Comparison of ENCODE assay signal across 1 fruit fly cellular context in the genomic region with DNA sequence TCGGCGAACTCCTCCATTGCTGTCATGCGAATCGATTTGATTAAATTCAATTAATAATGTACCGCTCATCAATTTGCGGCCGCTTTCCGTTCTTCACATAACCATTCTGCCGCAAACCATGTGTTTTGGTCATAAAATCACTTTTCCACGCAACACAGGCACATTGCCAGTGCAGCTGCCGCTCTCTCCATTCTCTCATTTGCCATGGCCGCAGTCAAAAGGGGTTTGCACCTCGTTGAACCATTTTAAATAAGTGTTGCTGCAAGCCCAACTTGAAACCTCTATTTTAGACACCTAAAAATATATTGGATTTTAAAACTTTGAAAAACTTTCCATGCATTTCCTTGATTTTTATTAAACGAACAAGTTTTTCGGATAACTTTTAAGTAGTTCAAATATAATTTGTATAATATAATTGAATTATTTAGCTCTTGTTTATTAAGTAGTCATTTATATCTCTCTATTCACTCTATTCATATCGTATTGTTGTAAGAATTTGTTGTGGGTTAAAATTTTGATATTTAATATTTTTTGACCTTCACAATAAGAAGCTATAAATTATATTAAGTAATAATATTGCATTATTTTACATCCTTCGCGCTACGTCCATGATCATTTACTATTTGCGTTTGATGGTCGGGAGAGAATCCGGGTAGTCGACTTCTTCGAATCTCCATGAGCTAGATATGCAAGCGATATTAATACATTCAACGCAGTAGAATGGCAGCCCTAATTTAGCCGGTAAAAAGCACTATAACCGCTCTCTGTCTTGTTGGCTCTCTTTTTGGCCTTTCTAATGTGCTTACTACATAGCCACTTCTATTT.
A peak's percentile ranks its signal among the peaks of the same experiment; 100 is the strongest.
TF ChIP-seq lines count a peak whose summit lies in the region.

TSS of gene CG5535 (minus strand) at position 140 of the 825 bp plus-strand sequence.

TF ChIP-seq in whole organism, embryonic, 481 proteins besides CTCF, POLR2A, EP300 and RAD21 (continued from another document):
- TF ChIP-seq phol (tag; optimal IDR thresholded peaks at IDR 0.05; lab: Kevin White, UChicago): peak; percentile 84
- TF ChIP-seq CG5180 (GFP tag; optimal IDR thresholded peaks at IDR 0.05; lab: Kevin White, UChicago): peak; percentile 65
- no peak for TF ChIP-seq abd-A (tag; optimal IDR thresholded peaks at IDR 0.05; lab: Kevin White, UChicago)
- peak; percentile 48 for TF ChIP-seq CG2875 (GFP tag; optimal IDR thresholded peaks at IDR 0.05; lab: Kevin White, UChicago)
- TF ChIP-seq dimm (GFP tag; IDR thresholded peaks at IDR 0.05; lab: Robert Waterston, UW): no peak
- TF ChIP-seq MESR4 (GFP tag; optimal IDR thresholded peaks at IDR 0.05; lab: Kevin White, UChicago): peak; percentile 9
- peak; percentile 48 for TF ChIP-seq CG8359 (GFP tag; optimal IDR thresholded peaks at IDR 0.05; lab: Kevin White, UChicago; ENCODE audit: borderline replicate concordance)
- peak; percentile 68 for TF ChIP-seq CG1529 (GFP tag; optimal IDR thresholded peaks at IDR 0.05; lab: Kevin White, UChicago)
- peak; percentile 84 for TF ChIP-seq CG15269 (tag; optimal IDR thresholded peaks at IDR 0.05; lab: Kevin White, UChicago)
- TF ChIP-seq D19A (tag; optimal IDR thresholded peaks at IDR 0.05; lab: Kevin White, UChicago): peak; percentile 75
- TF ChIP-seq sima (GFP tag; optimal IDR thresholded peaks at IDR 0.05; lab: Kevin White, UChicago): no peak
- TF ChIP-seq Gsc (GFP tag; IDR thresholded peaks at IDR 0.05; lab: Robert Waterston, UW): no peak
- TF ChIP-seq Dip2 (GFP tag; IDR thresholded peaks at IDR 0.05; lab: Robert Waterston, UW): no peak
- peak; percentile 30 for TF ChIP-seq CG13624 (GFP tag; optimal IDR thresholded peaks at IDR 0.05; lab: Kevin White, UChicago)
- TF ChIP-seq ase (GFP tag; IDR thresholded peaks at IDR 0.05; lab: Robert Waterston, UW): peak; percentile 53; the same call in 2 of the 3 replicates
- TF ChIP-seq luna (GFP tag; optimal IDR thresholded peaks at IDR 0.05; lab: Kevin White, UChicago): no peak
- TF ChIP-seq ash1 (GFP tag; optimal IDR thresholded peaks at IDR 0.05; lab: Kevin White, UChicago): no peak
- TF ChIP-seq CoRest (tag; optimal IDR thresholded peaks at IDR 0.05; lab: Kevin White, UChicago): peak; percentile 93
- TF ChIP-seq az2 (GFP tag; optimal IDR thresholded peaks at IDR 0.05; lab: Kevin White, UChicago): peak; percentile 83
- TF ChIP-seq seq (GFP tag; IDR thresholded peaks at IDR 0.05; lab: Robert Waterston, UW): peak; percentile 49
- TF ChIP-seq CG18476 (GFP tag; optimal IDR thresholded peaks at IDR 0.05; lab: Kevin White, UChicago): peak; percentile 42
- TF ChIP-seq CG10209 (GFP tag; optimal IDR thresholded peaks at IDR 0.05; lab: Kevin White, UChicago): peak; percentile 88
- TF ChIP-seq Xbp1 (GFP tag; optimal IDR thresholded peaks at IDR 0.05; lab: Kevin White, UChicago): peak; percentile 74
- peak; percentile 44; the same call in 1 of the 3 replicates for TF ChIP-seq CG11695 (GFP tag; IDR thresholded peaks at IDR 0.05; lab: Robert Waterston, UW)
- no peak for TF ChIP-seq lbe (GFP tag; optimal IDR thresholded peaks at IDR 0.05; lab: Kevin White, UChicago)
- peak; percentile 33; the same call in 2 of the 3 replicates for TF ChIP-seq B-H1 (GFP tag; IDR thresholded peaks at IDR 0.05; lab: Robert Waterston, UW)
- TF ChIP-seq CG2678 (tag; optimal IDR thresholded peaks at IDR 0.05; lab: Kevin White, UChicago): peak; percentile 94
- TF ChIP-seq CG11085 (GFP tag; IDR thresholded peaks at IDR 0.05; lab: Robert Waterston, UW): peak; percentile 50; the same call in 1 of the 2 replicates
- no peak for TF ChIP-seq pita (GFP tag; optimal IDR thresholded peaks at IDR 0.05; lab: Kevin White, UChicago)
- peak; percentile 63 for TF ChIP-seq CG12071 (GFP tag; optimal IDR thresholded peaks at IDR 0.05; lab: Kevin White, UChicago)
- peak; percentile 22; the same call in 1 of the 2 replicates for TF ChIP-seq Awh (GFP tag; IDR thresholded peaks at IDR 0.05; lab: Robert Waterston, UW)
